Worm (Caenorhabditis elegans): ENCODE data around the gene taf-3.

ce11 chrX:16336940-16337339 lies 4.7 kb downstream of the taf-3 start:
- no peak for TF ChIP-seq hmg-11 (tag; optimal IDR thresholded peaks at IDR 0.05)
- no peak for TF ChIP-seq elt-3 (tag; optimal IDR thresholded peaks at IDR 0.05)
- no peak for TF ChIP-seq nhr-77 (tag; optimal IDR thresholded peaks at IDR 0.05)
- no peak for TF ChIP-seq zag-1 (tag; optimal IDR thresholded peaks at IDR 0.05)
- TF ChIP-seq snpc-4 (tag; optimal IDR thresholded peaks at IDR 0.05), result no peak
- TF ChIP-seq lin-15B (tag; optimal IDR thresholded peaks at IDR 0.05), result no peak
- TF ChIP-seq pha-4 (tag; optimal IDR thresholded peaks at IDR 0.05), result no peak
- no peak for TF ChIP-seq ZK546.5 (tag; optimal IDR thresholded peaks at IDR 0.05)
- no peak for TF ChIP-seq nhr-12 (tag; optimal IDR thresholded peaks at IDR 0.05)
- no peak for TF ChIP-seq nhr-237 (tag; optimal IDR thresholded peaks at IDR 0.05)
- TF ChIP-seq nhr-11 (tag; optimal IDR thresholded peaks at IDR 0.05), result no peak
- TF ChIP-seq skn-1 (tag; optimal IDR thresholded peaks at IDR 0.05), result no peak
- TF ChIP-seq ceh-82 (tag; optimal IDR thresholded peaks at IDR 0.05), result no peak
- TF ChIP-seq aly-2 (tag; optimal IDR thresholded peaks at IDR 0.05), result no peak

All from whole organism, L3 larva.